Worm (Caenorhabditis elegans) whole organism, mixed stage, embryonic: ENCODE data around the gene txdc-12.1.

Source experiments
- M03D4.4 ChIP-seq: sonication (generic microtip); optimal IDR thresholded peaks from 2 replicates; lab custom pipeline; 2017; ENCODE audit warnings: mild to moderate bottlenecking, missing genetic modification characterization, missing compliant biosample characterization
- bed-3 ChIP-seq: fragments of 200-800 bp; sonication (Bioruptor generic); optimal IDR thresholded peaks from 3 replicates; lab custom pipeline; 2018; ENCODE audit warnings: mild to moderate bottlenecking, missing genetic modification characterization, moderate library complexity, missing compliant biosample characterization
- blmp-1 ChIP-seq: fragments of 150-350 bp; optimal IDR thresholded peaks from 2 replicates; lab custom pipeline; 2014; ENCODE audit warnings: missing biosample characterization, missing genetic modification characterization
- ceh-39 ChIP-seq: fragments of 150-350 bp; optimal IDR thresholded peaks from 2 replicates; lab custom pipeline; 2014; ENCODE audit warnings: missing biosample characterization, missing genetic modification characterization
- ceh-43 ChIP-seq: fragments of 200-800 bp; sonication (Bioruptor generic); optimal IDR thresholded peaks from 2 replicates; lab custom pipeline; 2018; ENCODE audit warnings: mild to moderate bottlenecking, missing genetic modification characterization, moderate library complexity, missing compliant biosample characterization
- ceh-83 ChIP-seq: fragments of 200-800 bp; sonication (Bioruptor generic); optimal IDR thresholded peaks from 2 replicates; lab custom pipeline; 2018; ENCODE audit warnings: mild to moderate bottlenecking, missing genetic modification characterization, missing compliant biosample characterization
- ces-1 ChIP-seq: fragments of 150-350 bp; optimal IDR thresholded peaks from 2 replicates; lab custom pipeline; 2014; ENCODE audit warnings: missing biosample characterization, missing genetic modification reagents, missing genetic modification characterization
- drap-1 ChIP-seq: fragments of 200-800 bp; sonication (Bioruptor generic); optimal IDR thresholded peaks from 3 replicates; lab custom pipeline; 2018; ENCODE audit warnings: mild to moderate bottlenecking, missing genetic modification characterization, missing compliant biosample characterization
- elt-1 ChIP-seq: sonication (generic microtip); optimal IDR thresholded peaks from 2 replicates; lab custom pipeline; 2017; ENCODE audit warnings: missing genetic modification characterization, mild to moderate bottlenecking, missing compliant biosample characterization, antibody characterized with exemption, moderate library complexity, borderline replicate concordance; ENCODE audit not compliant: insufficient read depth
- elt-3 ChIP-seq: fragments of 150-350 bp; optimal IDR thresholded peaks from 2 replicates; lab custom pipeline; 2014; ENCODE audit warnings: missing biosample characterization, missing genetic modification characterization
- flh-1 ChIP-seq: fragments of 200-800 bp; sonication (Bioruptor generic); optimal IDR thresholded peaks from 2 replicates; lab custom pipeline; 2018; ENCODE audit warnings: mild to moderate bottlenecking, missing genetic modification characterization, moderate library complexity, missing compliant biosample characterization
- ham-2 ChIP-seq: fragments of 200-800 bp; sonication (Bioruptor generic); optimal IDR thresholded peaks from 2 replicates; lab custom pipeline; 2018; ENCODE audit warnings: mild to moderate bottlenecking, missing genetic modification characterization, missing compliant biosample characterization
- hlh-1 ChIP-seq: fragments of 150-350 bp; optimal IDR thresholded peaks from 2 replicates; lab custom pipeline; 2014; ENCODE audit warnings: missing biosample characterization, missing genetic modification reagents, missing genetic modification characterization
- lin-13 ChIP-seq: fragments of 150-350 bp; optimal IDR thresholded peaks from 2 replicates; lab custom pipeline; 2014; ENCODE audit warnings: missing biosample characterization, missing genetic modification characterization
- lin-32 ChIP-seq: fragments of 200-800 bp; sonication (Bioruptor generic); optimal IDR thresholded peaks from 2 replicates; lab custom pipeline; 2018; ENCODE audit warnings: mild to moderate bottlenecking, missing genetic modification characterization, missing compliant biosample characterization
- lsy-2 ChIP-seq: fragments of 150-350 bp; optimal IDR thresholded peaks from 2 replicates; lab custom pipeline; 2014; ENCODE audit warnings: missing biosample characterization, missing genetic modification characterization
- mab-5 ChIP-seq: fragments of 150-350 bp; optimal IDR thresholded peaks from 2 replicates; lab custom pipeline; 2014; ENCODE audit warnings: missing biosample characterization, missing genetic modification characterization
- mep-1 ChIP-seq: fragments of 150-350 bp; optimal IDR thresholded peaks from 2 replicates; lab custom pipeline; 2017; ENCODE audit warnings: missing biosample characterization, missing genetic modification reagents, missing genetic modification characterization, inconsistent platforms
- mls-2 ChIP-seq: sonication (generic microtip); optimal IDR thresholded peaks from 2 replicates; lab custom pipeline; 2016; ENCODE audit warnings: mild to moderate bottlenecking, missing genetic modification characterization, moderate library complexity, missing compliant biosample characterization
- nhr-12 ChIP-seq: fragments of 150-350 bp; optimal IDR thresholded peaks from 2 replicates; lab custom pipeline; 2014; ENCODE audit warnings: missing biosample characterization, missing genetic modification characterization
- nhr-2 ChIP-seq: fragments of 150-350 bp; optimal IDR thresholded peaks from 2 replicates; lab custom pipeline; 2014; ENCODE audit warnings: missing biosample characterization, missing genetic modification characterization
- nhr-237 ChIP-seq: fragments of 150-350 bp; optimal IDR thresholded peaks from 2 replicates; lab custom pipeline; 2014; ENCODE audit warnings: missing biosample characterization, missing genetic modification characterization
- nhr-28 ChIP-seq: fragments of 150-350 bp; optimal IDR thresholded peaks from 2 replicates; lab custom pipeline; 2014; ENCODE audit warnings: missing biosample characterization, missing genetic modification characterization
- pha-4 ChIP-seq: fragments of 150-350 bp; optimal IDR thresholded peaks from 2 replicates; lab custom pipeline; 2018; ENCODE audit warnings: missing biosample characterization, missing genetic modification reagents, missing genetic modification characterization
- sem-2 ChIP-seq: fragments of 200-800 bp; sonication (Bioruptor generic); optimal IDR thresholded peaks from 2 replicates; lab custom pipeline; 2018; ENCODE audit warnings: mild to moderate bottlenecking, missing genetic modification characterization, missing compliant biosample characterization
- snpc-4 ChIP-seq: fragments of 150-350 bp; optimal IDR thresholded peaks from 2 replicates; lab custom pipeline; 2014; ENCODE audit warnings: missing biosample characterization, missing genetic modification characterization
- sptf-1 ChIP-seq: sonication (generic microtip); optimal IDR thresholded peaks from 2 replicates; lab custom pipeline; 2017; ENCODE audit warnings: mild to moderate bottlenecking, missing genetic modification characterization, moderate library complexity, missing compliant biosample characterization
- tbx-8 ChIP-seq: fragments of 200-800 bp; sonication (Bioruptor generic); optimal IDR thresholded peaks from 2 replicates; lab custom pipeline; 2018; ENCODE audit warnings: mild to moderate bottlenecking, missing genetic modification characterization, moderate library complexity, missing compliant biosample characterization
- unc-120 ChIP-seq: sonication (generic microtip); optimal IDR thresholded peaks from 2 replicates; lab custom pipeline; 2017; ENCODE audit warnings: missing genetic modification characterization, missing compliant biosample characterization; ENCODE audit not compliant: poor library complexity, severe bottlenecking
- unc-39 ChIP-seq: fragments of 150-350 bp; optimal IDR thresholded peaks from 2 replicates; lab custom pipeline; 2014; ENCODE audit warnings: missing biosample characterization, missing genetic modification characterization
- unc-62 ChIP-seq: fragments of 150-350 bp; optimal IDR thresholded peaks from 2 replicates; lab custom pipeline; 2014; ENCODE audit warnings: missing biosample characterization, missing genetic modification reagents, missing genetic modification characterization
- zip-8 ChIP-seq: fragments of 150-350 bp; optimal IDR thresholded peaks from 2 replicates; lab custom pipeline; 2014; ENCODE audit warnings: missing biosample characterization, missing genetic modification characterization

txdc-12.1 gene

DNA sequence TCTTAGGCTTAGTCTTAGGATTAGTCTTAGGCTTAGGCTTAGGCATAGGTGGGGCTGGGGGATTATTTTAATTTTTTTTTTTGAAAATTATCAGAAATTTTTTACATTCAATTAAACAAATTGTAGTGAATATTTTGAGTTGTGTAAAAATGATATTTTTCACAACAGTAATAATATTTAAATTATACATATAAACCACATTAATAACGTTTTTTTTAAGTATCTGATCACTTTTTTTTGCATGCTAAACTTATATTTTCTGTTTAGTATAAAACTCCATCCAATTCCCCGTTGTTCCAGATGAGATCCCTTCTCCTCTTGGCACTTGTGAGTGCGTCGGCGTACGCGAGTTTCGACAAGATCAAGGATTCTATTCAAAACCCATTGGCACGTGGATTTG lies at the start of gene txdc-12.1:
txdc-12.1 (plus strand) TSS at position 301 of the 400 bp plus-strand sequence.
- no peak for TF ChIP-seq snpc-4 (tag; lab: Kevin White, UChicago)
- no peak for TF ChIP-seq bed-3
- TF ChIP-seq elt-1 (tag; lab: Kevin White, UChicago) = no peak
- TF ChIP-seq tbx-8 (GFP tag; lab: Kevin White, UChicago) = no peak
- TF ChIP-seq flh-1 (GFP tag; lab: Kevin White, UChicago) = no peak
- TF ChIP-seq mls-2 (tag; lab: Kevin White, UChicago) = no peak
- no peak for TF ChIP-seq ceh-43
- no peak for TF ChIP-seq lsy-2
- no peak for TF ChIP-seq pha-4 (tag; lab: Kevin White, UChicago)
- TF ChIP-seq nhr-28 = no peak
- no peak for TF ChIP-seq nhr-237 (tag; lab: Kevin White, UChicago)
- no peak for TF ChIP-seq lin-13 (tag; lab: Kevin White, UChicago)
- TF ChIP-seq ceh-83 (GFP tag; lab: Kevin White, UChicago) = no peak
- TF ChIP-seq mep-1 = no peak

DNA sequence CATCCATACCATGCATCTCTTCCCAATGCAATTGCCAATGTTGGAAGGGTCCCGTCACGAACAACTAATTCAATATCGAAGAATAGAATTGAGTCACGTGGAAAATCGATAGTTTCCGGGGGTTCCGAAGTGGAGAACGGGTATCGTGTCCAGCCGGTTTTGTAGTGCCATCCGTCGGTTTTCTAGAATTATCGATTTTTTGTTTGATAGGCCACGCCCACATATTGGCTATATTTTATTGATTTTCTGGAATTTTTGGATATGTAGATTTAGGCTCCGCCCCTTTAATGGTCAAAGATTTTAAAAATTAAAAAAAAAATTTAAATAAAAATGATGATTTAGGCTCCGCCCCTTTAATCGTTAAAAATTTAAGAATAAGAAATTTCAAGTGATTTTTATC lies 41.0 kb upstream of the txdc-12.1 start:
- TF ChIP-seq ces-1 (GFP tag; lab: Kevin White, UChicago) (no peak), nhr-2 (no peak), ceh-39 (tag; lab: Kevin White, UChicago) (no peak), drap-1 (GFP tag; lab: Kevin White, UChicago) (no peak), nhr-12 (tag; lab: Kevin White, UChicago) (no peak), tbx-8 (GFP tag; lab: Kevin White, UChicago) (no peak), ceh-83 (GFP tag; lab: Kevin White, UChicago) (no peak), elt-1 (tag; lab: Kevin White, UChicago) (no peak), ceh-43 (no peak), ham-2 (GFP tag; lab: Kevin White, UChicago) (no peak), mab-5 (tag; lab: Kevin White, UChicago) (no peak), hlh-1 (no peak), unc-120 (tag; lab: Kevin White, UChicago) (no peak), unc-62 (GFP tag; lab: Kevin White, UChicago) (no peak), lin-13 (tag; lab: Kevin White, UChicago) (no peak), nhr-237 (tag; lab: Kevin White, UChicago) (no peak), sem-2 (GFP tag; lab: Kevin White, UChicago) (no peak), sptf-1 (tag; lab: Kevin White, UChicago) (no peak), nhr-28 (no peak)

DNA sequence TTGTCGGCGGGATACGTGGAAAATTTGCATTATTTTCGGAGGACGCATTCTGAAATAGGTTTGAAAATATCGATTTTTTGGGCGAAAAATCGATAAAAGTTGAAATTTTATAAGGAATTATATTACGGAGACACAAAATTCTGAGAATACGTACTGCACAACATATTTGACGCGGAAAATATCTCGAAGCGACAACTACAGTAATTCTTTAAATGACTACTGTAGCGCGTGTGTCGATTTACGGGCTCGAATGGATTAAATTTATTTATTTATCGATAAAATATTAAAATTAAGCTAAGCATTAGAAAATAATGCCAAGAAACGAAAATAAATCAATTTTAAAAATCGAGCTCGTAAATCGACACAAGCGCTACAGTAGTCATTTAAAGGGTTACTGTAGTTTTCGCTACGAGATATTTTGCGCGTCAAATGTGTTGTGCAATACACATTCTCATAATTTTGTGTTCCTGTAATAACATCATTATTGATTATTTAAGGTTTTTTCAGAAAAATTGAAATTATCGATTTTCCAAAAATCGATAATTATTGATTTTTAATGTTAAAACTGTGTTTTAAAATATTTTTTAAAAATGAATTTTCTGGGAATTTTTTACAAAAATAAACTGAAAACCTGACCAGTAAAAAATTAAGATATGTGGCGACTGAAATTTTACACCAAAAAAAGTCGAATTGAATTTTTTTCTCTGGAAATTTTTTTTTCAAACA lies 40.1 kb upstream of the txdc-12.1 start, which contains the start of gene polg-1:
polg-1 (minus strand) TSS at position 51 of the 726 bp plus-strand sequence.
- TF ChIP-seq nhr-2 (no peak), elt-1 (tag; lab: Kevin White, UChicago) (no peak), ceh-39 (tag; lab: Kevin White, UChicago) (no peak), nhr-12 (tag; lab: Kevin White, UChicago) (no peak), lin-32 (GFP tag; lab: Kevin White, UChicago) (no peak), bed-3 (no peak), pha-4 (tag; lab: Kevin White, UChicago) (no peak), elt-3 (tag; lab: Kevin White, UChicago) (no peak), mep-1 (no peak), flh-1 (GFP tag; lab: Kevin White, UChicago) (no peak), tbx-8 (GFP tag; lab: Kevin White, UChicago) (no peak)

DNA sequence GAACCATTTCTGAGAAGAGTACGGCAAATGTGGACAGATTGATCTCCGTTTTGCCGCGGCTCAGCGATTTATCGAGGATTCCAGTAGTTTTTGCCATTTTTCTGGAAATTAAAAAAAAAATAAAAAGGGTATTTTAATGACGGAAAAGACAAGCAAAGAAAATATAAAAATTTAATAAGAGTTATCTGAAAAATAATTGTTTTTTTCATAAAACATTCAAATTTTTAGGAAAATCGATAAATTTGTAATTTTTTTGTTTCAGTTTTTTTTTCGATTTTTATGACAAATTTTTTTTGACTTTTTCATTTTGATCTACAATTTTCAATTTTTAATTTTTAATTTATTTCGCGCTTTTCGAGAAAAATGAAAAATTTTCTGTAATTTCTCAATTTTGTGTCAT lies 37.9 kb upstream of the txdc-12.1 start, which contains the start of gene trpp-5:
trpp-5 (minus strand) TSS at position 101 of the 400 bp plus-strand sequence.
- no peak for TF ChIP-seq blmp-1 (tag; lab: Kevin White, UChicago)
- TF ChIP-seq M03D4.4 (tag; lab: Kevin White, UChicago) = no peak
- TF ChIP-seq nhr-28 = no peak
- TF ChIP-seq nhr-2 = no peak
- TF ChIP-seq elt-1 (tag; lab: Kevin White, UChicago) = no peak
- no peak for TF ChIP-seq ces-1 (GFP tag; lab: Kevin White, UChicago)
- TF ChIP-seq unc-39 (tag; lab: Kevin White, UChicago) = no peak
- TF ChIP-seq hlh-1 = no peak
- TF ChIP-seq unc-62 (GFP tag; lab: Kevin White, UChicago) = no peak
- TF ChIP-seq tbx-8 (GFP tag; lab: Kevin White, UChicago) = no peak
- no peak for TF ChIP-seq bed-3
- TF ChIP-seq mep-1 = no peak
- TF ChIP-seq zip-8 (tag; lab: Kevin White, UChicago) = no peak
- TF ChIP-seq sem-2 (GFP tag; lab: Kevin White, UChicago) = no peak
- no peak for TF ChIP-seq nhr-237 (tag; lab: Kevin White, UChicago)
- no peak for TF ChIP-seq ceh-39 (tag; lab: Kevin White, UChicago)
- no peak for TF ChIP-seq drap-1 (GFP tag; lab: Kevin White, UChicago)
- no peak for TF ChIP-seq ham-2 (GFP tag; lab: Kevin White, UChicago)
- no peak for TF ChIP-seq unc-120 (tag; lab: Kevin White, UChicago)
